Worm (Caenorhabditis elegans): Measurements from ENCODE around the gene F54E7.6.
A peak's percentile ranks its signal among the peaks of the same experiment; 100 is the strongest.

ce11 chrIII:5697963-5698730 is 37.3 kb upstream of the F54E7.6 start, which contains the start of the genes lgg-3 and rgs-5:
- peak; percentile 73 for TF ChIP-seq W03F9.2 (tag; optimal IDR thresholded peaks at IDR 0.05)
- TF ChIP-seq him-1 (tag; optimal IDR thresholded peaks at IDR 0.05): no peak
- no peak for TF ChIP-seq dao-5 (tag; optimal IDR thresholded peaks at IDR 0.05)
